Fruit fly (Drosophila melanogaster) Kc167 (cell line): ENCODE measurements around the gene natalisin.

Source experiments
- Sin3A ChIP-seq: fragments of >200 bp; optimal IDR thresholded peaks from 2 replicates; lab custom pipeline; 2018; ENCODE audit warnings: missing external identifiers
- psq ChIP-seq: fragments of >200 bp; optimal IDR thresholded peaks from 2 replicates; lab custom pipeline; 2017; ENCODE audit warnings: missing external identifiers
- ttk ChIP-seq: sonication (Bioruptor generic); optimal IDR thresholded peaks from 2 replicates; lab custom pipeline; 2017; ENCODE audit warnings: missing external identifiers

DNA sequence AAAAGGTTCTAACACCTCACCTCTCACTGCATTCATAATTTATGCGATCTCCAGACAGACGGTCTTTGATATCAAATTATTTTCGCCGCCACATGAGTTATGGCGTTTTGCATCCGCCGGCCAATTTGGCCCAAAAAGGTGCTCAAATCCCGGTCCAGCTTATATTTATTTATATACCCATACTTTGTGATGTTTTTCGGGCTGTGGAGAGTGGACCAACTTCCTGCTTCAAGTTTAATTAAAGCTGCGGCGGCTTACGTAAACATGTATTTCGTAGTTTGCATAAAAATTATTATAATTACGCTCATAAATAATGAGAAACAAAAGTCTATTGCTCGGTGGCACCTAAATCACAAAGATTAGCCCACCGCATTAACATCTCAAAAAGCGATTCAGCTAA lies 46.8 kb downstream of the natalisin start:
- no peak for TF ChIP-seq psq (lab: Kevin White, UChicago)
- no peak for TF ChIP-seq Sin3A (lab: Kevin White, UChicago)
- no peak for TF ChIP-seq ttk
